Worm (Caenorhabditis elegans) whole organism, midembryonic: Measurements from ENCODE around the gene F13D12.5.

ENCODE experiments used
- flt-1 ChIP-seq: fragments of 200-800 bp; sonication (Bioruptor generic); IDR thresholded peaks from 2 replicates; pipeline ENCODE4 v1.3.6; 2022; ENCODE audit warnings: missing genetic modification characterization, missing compliant biosample characterization
- klf-2 ChIP-seq: fragments of 200-800 bp; sonication (Bioruptor generic); conservative IDR thresholded peaks from 2 replicates; pipeline ENCODE4 v1.3.6; 2022; ENCODE audit warnings: missing genetic modification reagents, missing genetic modification characterization, missing compliant biosample characterization

ce11 chrII:11726470-11727106, at the start of gene F13D12.5:
- no peak for TF ChIP-seq flt-1
- no peak for TF ChIP-seq klf-2 (GFP tag; lab: Robert Waterston, UW)
